Fruit fly (Drosophila melanogaster) Kc167 (cell line): ENCODE results near the gene CG10019.

Experiments used
- Myc ChIP-seq: fragments of >200 bp; optimal IDR thresholded peaks from 2 replicates; lab custom pipeline; 2017; ENCODE audit warnings: missing external identifiers
- Sin3A ChIP-seq: fragments of >200 bp; optimal IDR thresholded peaks from 2 replicates; lab custom pipeline; 2018; ENCODE audit warnings: missing external identifiers
- h ChIP-seq: fragments of >200 bp; optimal IDR thresholded peaks from 3 replicates; lab custom pipeline; 2018; ENCODE audit warnings: missing external identifiers
- insv ChIP-seq: fragments of >200 bp; optimal IDR thresholded peaks from 3 replicates; lab custom pipeline; 2018; ENCODE audit warnings: missing external identifiers
- psq ChIP-seq: fragments of >200 bp; optimal IDR thresholded peaks from 2 replicates; lab custom pipeline; 2017; ENCODE audit warnings: missing external identifiers
- ttk ChIP-seq: sonication (Bioruptor generic); optimal IDR thresholded peaks from 2 replicates; lab custom pipeline; 2017; ENCODE audit warnings: missing external identifiers

CG10019 gene

dm6 chr2L:3713545-3714156, 16.6 kb upstream of the CG10019 start:
- TF ChIP-seq insv (lab: Kevin White, UChicago) (no peak), ttk (no peak), psq (lab: Kevin White, UChicago) (no peak), Myc (lab: Kevin White, UChicago) (no peak), h (no peak), Sin3A (no peak)

- TF ChIP-seq insv (lab: Kevin White, UChicago) = no peak
- no peak for TF ChIP-seq Myc (lab: Kevin White, UChicago)
- TF ChIP-seq psq (lab: Kevin White, UChicago) = no peak
- TF ChIP-seq h = no peak
- TF ChIP-seq ttk = no peak
- TF ChIP-seq Sin3A = no peak
Observed at dm6 chr2L:3717673-3718235, 12.5 kb upstream of the CG10019 start, which contains the start of the genes lectin-24A and Shaw. Gene lectin-24A, minus strand, starts transcription at chr2L:3717773. Gene Shaw, plus strand, starts transcription at chr2L:3718185.

dm6 chr2L:3719414-3719959, 10.8 kb upstream of the CG10019 start:
- TF ChIP-seq psq (lab: Kevin White, UChicago) = no peak
- TF ChIP-seq h = no peak
- TF ChIP-seq Sin3A = no peak
- no peak for TF ChIP-seq insv (lab: Kevin White, UChicago)
- no peak for TF ChIP-seq Myc (lab: Kevin White, UChicago)
- TF ChIP-seq ttk = no peak

- TF ChIP-seq h = no peak
- no peak for TF ChIP-seq insv (lab: Kevin White, UChicago)
- no peak for TF ChIP-seq psq (lab: Kevin White, UChicago)
- no peak for TF ChIP-seq ttk
- no peak for TF ChIP-seq Sin3A
- no peak for TF ChIP-seq Myc (lab: Kevin White, UChicago)
Observed at dm6 chr2L:3729635-3730034, 631 bp upstream of the CG10019 start.

dm6 chr2L:3731055-3731454, 789 bp downstream of the CG10019 start:
- no peak for TF ChIP-seq insv (lab: Kevin White, UChicago)
- no peak for TF ChIP-seq Sin3A
- no peak for TF ChIP-seq psq (lab: Kevin White, UChicago)
- no peak for TF ChIP-seq h
- TF ChIP-seq ttk = no peak
- TF ChIP-seq Myc (lab: Kevin White, UChicago) = no peak

- TF ChIP-seq insv (lab: Kevin White, UChicago) (no peak), Myc (lab: Kevin White, UChicago) (no peak), h (no peak)
Observed at dm6 chr2L:3737003-3737662, 6.9 kb downstream of the CG10019 start.

- TF ChIP-seq h = no peak
- TF ChIP-seq Sin3A = no peak
- TF ChIP-seq Myc (lab: Kevin White, UChicago) = no peak
- no peak for TF ChIP-seq psq (lab: Kevin White, UChicago)
- TF ChIP-seq insv (lab: Kevin White, UChicago) = no peak
- TF ChIP-seq ttk = no peak
Observed at dm6 chr2L:3737682-3738081, 7.4 kb downstream of the CG10019 start.

dm6 chr2L:3740443-3740842, 10.2 kb downstream of the CG10019 start:
- TF ChIP-seq ttk (no peak), insv (lab: Kevin White, UChicago) (no peak), h (no peak), Sin3A (no peak), psq (lab: Kevin White, UChicago) (no peak), Myc (lab: Kevin White, UChicago) (no peak)

DNA sequence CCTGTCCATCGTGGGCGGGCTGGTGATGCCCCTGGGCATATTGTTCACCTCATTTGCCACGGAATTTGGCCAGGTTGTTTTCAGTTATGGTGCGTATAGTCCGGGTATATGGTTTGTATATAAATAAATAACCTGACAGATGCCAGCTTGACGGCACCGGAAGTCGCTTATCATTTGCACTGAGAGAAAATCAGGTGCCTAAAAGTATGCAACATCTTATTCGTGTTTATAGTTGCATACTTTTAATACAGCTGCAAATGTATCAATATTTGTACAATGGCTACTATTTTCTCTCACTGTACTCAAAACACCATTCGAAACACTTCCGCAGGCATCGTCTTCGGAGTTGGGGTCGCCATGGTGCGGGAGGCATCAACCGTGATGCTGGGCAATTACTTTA, 18.4 kb downstream of the CG10019 start:
- TF ChIP-seq h (no peak), Sin3A (no peak), Myc (lab: Kevin White, UChicago) (no peak), insv (lab: Kevin White, UChicago) (no peak), ttk (no peak), psq (lab: Kevin White, UChicago) (no peak)

DNA sequence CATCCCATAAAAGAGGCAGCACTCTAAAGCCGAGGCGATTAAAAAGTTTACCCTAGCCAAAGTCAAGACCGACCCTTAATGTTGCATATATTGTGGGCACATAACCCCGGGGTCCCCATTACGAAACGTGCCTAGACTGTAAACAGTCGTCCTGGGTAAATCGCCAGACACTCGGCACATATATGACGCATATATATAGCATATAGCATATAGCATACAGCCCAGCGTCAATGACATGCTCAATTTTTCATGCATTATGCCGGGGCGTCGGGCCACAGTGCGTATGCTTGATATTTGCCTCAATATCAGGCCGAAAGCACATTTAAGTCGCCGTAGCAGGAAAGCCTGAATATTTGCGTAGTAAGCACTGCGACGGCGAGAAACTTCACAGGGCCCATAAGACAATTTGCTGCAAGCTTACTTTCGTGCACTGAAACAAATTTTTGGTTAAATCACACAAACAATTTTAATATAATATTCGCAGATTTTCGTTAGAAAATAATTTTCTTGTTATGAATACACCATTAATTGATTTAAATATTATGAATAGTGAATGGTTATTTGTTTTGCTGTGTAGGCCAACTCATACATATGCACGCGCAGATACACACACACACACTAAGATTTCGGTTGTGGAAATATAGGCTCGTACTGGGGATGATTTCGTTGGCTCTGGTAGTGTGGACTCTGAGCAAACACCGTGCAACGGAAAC, 24.7 kb downstream of the CG10019 start:
- no peak for TF ChIP-seq ttk
- no peak for TF ChIP-seq insv (lab: Kevin White, UChicago)

- no peak for TF ChIP-seq psq (lab: Kevin White, UChicago)
- TF ChIP-seq ttk = no peak
- TF ChIP-seq Myc (lab: Kevin White, UChicago) = no peak
- TF ChIP-seq Sin3A = no peak
- TF ChIP-seq h = no peak
- TF ChIP-seq insv (lab: Kevin White, UChicago) = no peak
Observed at dm6 chr2L:3756831-3757351, 26.6 kb downstream of the CG10019 start, which contains the start of gene CG43707. Gene CG43707, plus strand, starts transcription at chr2L:3757256.

DNA sequence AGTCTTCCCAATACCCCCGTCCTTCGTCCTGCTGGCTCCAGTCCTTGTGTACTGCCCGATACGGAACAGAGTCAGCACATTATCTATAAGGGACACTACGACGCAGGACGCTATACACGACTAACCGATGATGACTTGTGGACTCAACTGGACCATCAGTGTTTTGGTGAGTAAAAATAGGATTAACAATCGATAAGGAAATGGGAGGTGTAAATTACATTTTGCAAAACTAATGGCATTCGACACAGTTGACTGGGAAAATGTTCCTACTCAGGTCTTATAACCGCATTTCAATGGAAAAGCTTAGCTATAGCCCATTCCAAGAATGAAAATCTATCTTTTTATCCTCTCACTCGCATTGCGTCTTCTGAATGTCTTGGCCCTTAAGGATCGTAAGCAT, 34.9 kb downstream of the CG10019 start, which contains the start of gene CG43703:
Gene CG43703 (plus strand): TSS at position 301 of the 400 bp plus-strand sequence.
- no peak for TF ChIP-seq psq (lab: Kevin White, UChicago)
- TF ChIP-seq Myc (lab: Kevin White, UChicago) = no peak
- TF ChIP-seq h = no peak
- TF ChIP-seq Sin3A = no peak
- TF ChIP-seq insv (lab: Kevin White, UChicago) = no peak
- no peak for TF ChIP-seq ttk
